Fruit fly (Drosophila melanogaster) whole organism, embryonic: ENCODE data around the gene CG18063.
A peak's percentile ranks its signal among the peaks of the same experiment; 100 is the strongest.

Experiments
- Adf1 ChIP-seq: fragments of 200-800 bp; sonication (Bioruptor generic); IDR thresholded peaks from 2 replicates; pipeline ENCODE4 v1.3.6; 2022; ENCODE audit warnings: missing biosample characterization, missing genetic modification characterization
- Antp ChIP-seq: fragments of 200-800 bp; sonication (Bioruptor generic); optimal IDR thresholded peaks from 3 replicates; lab custom pipeline; 2016; ENCODE audit warnings: missing biosample characterization, missing genetic modification characterization
- BtbVII ChIP-seq: fragments of 200-800 bp; sonication (Bioruptor generic); optimal IDR thresholded peaks from 3 replicates; lab custom pipeline; 2017; ENCODE audit warnings: missing biosample characterization, mild to moderate bottlenecking, missing genetic modification characterization
- CG10147 ChIP-seq: fragments of 200-800 bp; sonication (Bioruptor generic); optimal IDR thresholded peaks from 2 replicates; lab custom pipeline; 2019; ENCODE audit warnings: missing biosample characterization, mild to moderate bottlenecking, missing genetic modification characterization, moderate library complexity
- CG10267 ChIP-seq: fragments of 200-800 bp; sonication (Bioruptor generic); optimal IDR thresholded peaks from 2 replicates; lab custom pipeline; 2018; ENCODE audit warnings: missing biosample characterization, mild to moderate bottlenecking, missing genetic modification characterization, moderate library complexity
- CG11093 ChIP-seq: fragments of 200-800 bp; sonication (Bioruptor generic); IDR thresholded peaks from 3 replicates; pipeline ENCODE4 v1.3.6; 2022; ENCODE audit warnings: missing biosample characterization, missing genetic modification characterization
- CG11695 ChIP-seq: fragments of 200-800 bp; sonication (Bioruptor generic); IDR thresholded peaks from 3 replicates; pipeline ENCODE4 v1.3.6; 2022; ENCODE audit warnings: missing biosample characterization, missing genetic modification characterization
- CG12071 ChIP-seq: fragments of 200-800 bp; sonication (Bioruptor generic); optimal IDR thresholded peaks from 3 replicates; lab custom pipeline; 2018; ENCODE audit warnings: missing biosample characterization, mild to moderate bottlenecking, missing genetic modification characterization
- CG12104 ChIP-seq: fragments of 200-800 bp; sonication (Bioruptor generic); optimal IDR thresholded peaks from 3 replicates; lab custom pipeline; 2016; ENCODE audit warnings: missing biosample characterization, missing genetic modification characterization
- CG12155 ChIP-seq: fragments of 200-800 bp; sonication (Bioruptor generic); optimal IDR thresholded peaks from 3 replicates; lab custom pipeline; 2016; ENCODE audit warnings: missing biosample characterization, missing genetic modification characterization
- CG15073 ChIP-seq: fragments of 200-800 bp; sonication (Bioruptor generic); optimal IDR thresholded peaks from 2 replicates; lab custom pipeline; 2016; ENCODE audit warnings: missing biosample characterization, missing genetic modification characterization
- CG17568 ChIP-seq: fragments of 200-800 bp; sonication (Bioruptor generic); optimal IDR thresholded peaks from 2 replicates; lab custom pipeline; 2018; ENCODE audit warnings: missing biosample characterization, mild to moderate bottlenecking, missing genetic modification characterization, moderate library complexity
- CG17912 ChIP-seq: fragments of 200-800 bp; sonication (Bioruptor generic); optimal IDR thresholded peaks from 2 replicates; lab custom pipeline; 2018; ENCODE audit warnings: missing biosample characterization, mild to moderate bottlenecking, missing genetic modification characterization
- CG18011 ChIP-seq: fragments of 200-800 bp; sonication (Bioruptor generic); optimal IDR thresholded peaks from 2 replicates; lab custom pipeline; 2017; ENCODE audit warnings: missing biosample characterization, missing genetic modification characterization, mild to moderate bottlenecking, moderate library complexity, missing genotype
- CG18262 ChIP-seq: fragments of 200-800 bp; optimal IDR thresholded peaks from 3 replicates; lab custom pipeline; 2019; ENCODE audit warnings: missing biosample characterization, mild to moderate bottlenecking, missing genetic modification characterization, moderate library complexity
- CG2129 ChIP-seq: fragments of 200-800 bp; sonication (Bioruptor generic); IDR thresholded peaks from 2 replicates; pipeline ENCODE4 v1.3.6; 2022; ENCODE audit warnings: missing biosample characterization, missing genetic modification characterization; ENCODE audit not compliant: partially characterized antibody
- CG31224 ChIP-seq: fragments of 200-800 bp; sonication (Bioruptor generic); IDR thresholded peaks from 2 replicates; pipeline ENCODE4 v1.3.6; 2022; ENCODE audit warnings: missing biosample characterization, missing genetic modification characterization
- CG4282 ChIP-seq: fragments of 200-800 bp; sonication (Bioruptor generic); optimal IDR thresholded peaks from 2 replicates; lab custom pipeline; 2016; ENCODE audit warnings: missing biosample characterization, missing genetic modification characterization
- CG6175 ChIP-seq: fragments of 200-800 bp; sonication (Bioruptor generic); IDR thresholded peaks from 3 replicates; pipeline ENCODE4 v1.3.6; 2022; ENCODE audit warnings: missing biosample characterization, missing genetic modification characterization
- CG6854 ChIP-seq: fragments of 200-800 bp; sonication (Bioruptor generic); optimal IDR thresholded peaks from 3 replicates; lab custom pipeline; 2017; ENCODE audit warnings: missing biosample characterization, mild to moderate bottlenecking, missing genetic modification characterization
- CG7786 ChIP-seq: fragments of 200-800 bp; sonication (Bioruptor generic); optimal IDR thresholded peaks from 2 replicates; lab custom pipeline; 2016; ENCODE audit warnings: missing biosample characterization, missing genetic modification characterization
- CG9215 ChIP-seq: fragments of 200-800 bp; sonication (Bioruptor generic); IDR thresholded peaks from 2 replicates; pipeline ENCODE4 v1.3.6; 2022; ENCODE audit warnings: missing biosample characterization, missing genetic modification characterization
- Hey ChIP-seq: fragments of 200-800 bp; sonication (Bioruptor generic); optimal IDR thresholded peaks from 3 replicates; lab custom pipeline; 2018; ENCODE audit warnings: missing biosample characterization, mild to moderate bottlenecking, missing genetic modification characterization
- Kr ChIP-seq: fragments of 200-800 bp; sonication (Bioruptor generic); optimal IDR thresholded peaks from 2 replicates; lab custom pipeline; 2017; ENCODE audit warnings: missing biosample characterization, mild to moderate bottlenecking, missing genetic modification characterization
- Lhr ChIP-seq: fragments of 200-800 bp; sonication (Bioruptor generic); optimal IDR thresholded peaks from 3 replicates; lab custom pipeline; 2017; ENCODE audit warnings: mild to moderate bottlenecking, missing biosample characterization, missing genetic modification reagents, missing genetic modification characterization
- MBD-R2 ChIP-seq: fragments of 200-800 bp; sonication (Bioruptor generic); IDR thresholded peaks from 2 replicates; pipeline ENCODE4 v1.3.6; 2022; ENCODE audit warnings: missing biosample characterization, missing genetic modification characterization
- Myb ChIP-seq: fragments of 200-800 bp; sonication (Bioruptor generic); optimal IDR thresholded peaks from 2 replicates; lab custom pipeline; 2016; ENCODE audit warnings: missing biosample characterization, missing genetic modification characterization
- NC2α ChIP-seq: fragments of 200-800 bp; sonication (Bioruptor generic); optimal IDR thresholded peaks from 2 replicates; lab custom pipeline; 2016; ENCODE audit warnings: missing biosample characterization, missing genetic modification characterization
- Oaz ChIP-seq: fragments of 200-800 bp; sonication (Bioruptor generic); IDR thresholded peaks from 2 replicates; pipeline ENCODE4 v1.3.6; 2022; ENCODE audit warnings: missing biosample characterization, missing genetic modification characterization
- Side ChIP-seq: fragments of 200-800 bp; sonication (Bioruptor generic); optimal IDR thresholded peaks from 2 replicates; lab custom pipeline; 2016; ENCODE audit warnings: missing biosample characterization, missing genetic modification characterization
- Six4 ChIP-seq: fragments of 200-800 bp; sonication (Bioruptor generic); optimal IDR thresholded peaks from 2 replicates; lab custom pipeline; 2016; ENCODE audit warnings: missing biosample characterization, missing genetic modification characterization
- Sox100B ChIP-seq: fragments of 200-800 bp; sonication (Bioruptor generic); optimal IDR thresholded peaks from 3 replicates; lab custom pipeline; 2018; ENCODE audit warnings: missing biosample characterization, mild to moderate bottlenecking, missing genetic modification characterization
- abd-A ChIP-seq: fragments of 200-800 bp; sonication (Bioruptor generic); optimal IDR thresholded peaks from 3 replicates; lab custom pipeline; 2019; ENCODE audit warnings: missing biosample characterization, mild to moderate bottlenecking, missing genetic modification characterization, moderate library complexity
- ap ChIP-seq: fragments of 200-800 bp; sonication (Bioruptor generic); IDR thresholded peaks from 2 replicates; pipeline ENCODE4 v1.3.6; 2022; ENCODE audit warnings: missing biosample characterization, missing genetic modification characterization
- corto ChIP-seq: fragments of 200-800 bp; sonication (Bioruptor generic); optimal IDR thresholded peaks from 2 replicates; lab custom pipeline; 2016; ENCODE audit warnings: missing biosample characterization, mild to moderate bottlenecking, missing genetic modification characterization, moderate library complexity
- crol ChIP-seq: fragments of 200-800 bp; sonication (Bioruptor generic); IDR thresholded peaks from 2 replicates; pipeline ENCODE4 v1.3.6; 2022; ENCODE audit warnings: missing biosample characterization, missing genetic modification characterization
- dmrt11E ChIP-seq: fragments of 200-800 bp; sonication (Bioruptor generic); optimal IDR thresholded peaks from 3 replicates; lab custom pipeline; 2018; ENCODE audit warnings: missing biosample characterization, mild to moderate bottlenecking, missing genetic modification characterization, moderate library complexity
- dmrt99B ChIP-seq: fragments of 200-800 bp; sonication (Bioruptor generic); optimal IDR thresholded peaks from 2 replicates; lab custom pipeline; 2018; ENCODE audit warnings: missing biosample characterization, mild to moderate bottlenecking, missing genetic modification characterization, moderate library complexity
- dysf ChIP-seq: fragments of 200-800 bp; sonication (Bioruptor generic); IDR thresholded peaks from 3 replicates; pipeline ENCODE4 v1.3.6; 2022; ENCODE audit warnings: missing biosample characterization, missing genetic modification characterization
- esg ChIP-seq: fragments of 200-800 bp; sonication (Bioruptor generic); conservative IDR thresholded peaks from 2 replicates; pipeline ENCODE4 v1.3.6; 2022; ENCODE audit warnings: missing biosample characterization, missing genetic modification characterization
- her ChIP-seq: fragments of 200-800 bp; sonication (Bioruptor generic); optimal IDR thresholded peaks from 2 replicates; lab custom pipeline; 2016; ENCODE audit warnings: missing biosample characterization, missing genetic modification characterization
- mam ChIP-seq: fragments of 200-800 bp; sonication (Bioruptor generic); optimal IDR thresholded peaks from 3 replicates; lab custom pipeline; 2016; ENCODE audit warnings: missing biosample characterization, missing genetic modification characterization
- nmo ChIP-seq: fragments of 200-800 bp; sonication (Bioruptor generic); optimal IDR thresholded peaks from 2 replicates; lab custom pipeline; 2018; ENCODE audit warnings: missing biosample characterization, mild to moderate bottlenecking, missing genetic modification characterization, moderate library complexity
- ranshi ChIP-seq: fragments of 200-800 bp; sonication (Bioruptor generic); IDR thresholded peaks from 2 replicates; pipeline ENCODE4 v1.3.6; 2022; ENCODE audit warnings: missing biosample characterization, missing genetic modification characterization
- rib ChIP-seq: fragments of 200-800 bp; sonication (Bioruptor generic); IDR thresholded peaks from 2 replicates; pipeline ENCODE4 v1.3.6; 2022; ENCODE audit warnings: missing biosample characterization, missing genetic modification characterization
- ro ChIP-seq: fragments of 200-800 bp; sonication (Bioruptor generic); IDR thresholded peaks from 2 replicates; pipeline ENCODE4 v1.3.6; 2022; ENCODE audit warnings: missing biosample characterization, missing genetic modification characterization
- row ChIP-seq: fragments of 200-800 bp; sonication (Bioruptor generic); IDR thresholded peaks from 3 replicates; pipeline ENCODE4 v1.3.6; 2022; ENCODE audit warnings: missing biosample characterization, missing genetic modification characterization
- seq ChIP-seq: fragments of 200-800 bp; sonication (Bioruptor generic); IDR thresholded peaks from 2 replicates; pipeline ENCODE4 v1.3.6; 2022; ENCODE audit warnings: missing biosample characterization, missing genetic modification characterization
- wek ChIP-seq: fragments of 200-800 bp; sonication (Bioruptor generic); optimal IDR thresholded peaks from 3 replicates; lab custom pipeline; 2018; ENCODE audit warnings: missing biosample characterization, mild to moderate bottlenecking, missing genetic modification characterization, moderate library complexity
- wor ChIP-seq: fragments of 200-800 bp; sonication (Bioruptor generic); IDR thresholded peaks from 2 replicates; pipeline ENCODE4 v1.3.6; 2022; ENCODE audit warnings: missing biosample characterization, missing genetic modification characterization

Gene CG18063

DNA sequence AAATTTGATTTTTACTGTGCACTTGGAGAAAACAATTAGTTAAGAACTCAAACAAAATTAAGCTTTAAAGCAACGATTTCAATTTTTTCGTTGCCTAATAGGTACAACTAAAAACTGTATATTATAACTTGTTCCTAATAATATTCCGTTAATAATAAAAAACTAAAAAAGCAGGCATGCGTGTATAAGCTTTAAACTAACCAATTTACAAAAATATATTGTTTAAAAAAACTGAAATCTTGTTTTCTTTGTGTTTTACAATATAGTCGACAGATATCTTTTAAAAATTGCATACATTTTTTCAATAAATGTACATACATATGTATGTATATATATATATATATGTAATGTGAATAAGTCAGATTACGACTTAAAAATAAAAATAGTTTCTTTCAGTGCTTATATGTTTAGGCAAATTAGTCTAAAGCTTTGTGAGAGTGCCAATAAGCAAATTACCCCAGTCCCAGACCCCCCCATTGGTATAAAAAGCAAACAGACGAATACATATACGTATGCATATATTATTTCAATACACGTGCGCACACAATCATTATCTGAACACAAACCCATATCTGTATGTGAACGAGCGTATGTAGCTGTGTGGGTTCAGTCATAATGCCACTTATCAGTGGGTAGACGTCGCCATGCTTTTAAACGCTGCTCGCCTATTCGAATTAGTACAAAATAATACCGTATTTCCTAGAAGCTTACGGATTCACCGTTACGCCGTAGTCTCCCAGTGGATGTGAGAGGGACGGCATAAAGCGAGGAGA lies 44.6 kb upstream of the CG18063 start (continued):
- TF ChIP-seq CG10267 (tag; lab: Kevin White, UChicago) (peak; percentile 75), CG6175 (GFP tag; lab: Robert Waterston, UW) (no peak), esg (peak; percentile 42), wor (GFP tag; lab: Robert Waterston, UW) (peak; percentile 51; the same call in 1 of the 2 replicates), wek (GFP tag; lab: Kevin White, UChicago) (peak; percentile 62), Myb (GFP tag; lab: Kevin White, UChicago) (no peak), NC2α (GFP tag; lab: Kevin White, UChicago) (no peak), Oaz (GFP tag; lab: Robert Waterston, UW) (no peak), crol (GFP tag; lab: Robert Waterston, UW) (peak; percentile 66), rib (GFP tag; lab: Robert Waterston, UW) (peak; percentile 52; the same call in 1 of the 2 replicates), Six4 (GFP tag; lab: Kevin White, UChicago) (peak; percentile 56), CG12071 (GFP tag; lab: Kevin White, UChicago) (peak; percentile 66), corto (GFP tag; lab: Kevin White, UChicago) (no peak), CG4282 (GFP tag; lab: Kevin White, UChicago) (no peak), CG11093 (GFP tag; lab: Robert Waterston, UW) (0 out of 3 replicates have a peak, but pooled peaks have one; percentile 16), her (GFP tag; lab: Kevin White, UChicago) (no peak), Kr (GFP tag; lab: Kevin White, UChicago) (no peak), dysf (peak; percentile 76), CG11695 (peak; percentile 60; the same call in 2 of the 3 replicates), Antp (GFP tag; lab: Kevin White, UChicago) (no peak), CG15073 (GFP tag; lab: Kevin White, UChicago) (no peak), abd-A (peak; percentile 98), Hey (tag; lab: Kevin White, UChicago) (peak; percentile 56), CG9215 (GFP tag; lab: Robert Waterston, UW) (peak; percentile 49), ap (GFP tag; lab: Robert Waterston, UW) (peak; percentile 27; the same call in 1 of the 2 replicates), BtbVII (peak; percentile 47), CG6854 (GFP tag; lab: Kevin White, UChicago) (peak; percentile 55), Lhr (GFP tag; lab: Kevin White, UChicago) (no peak), Sox100B (GFP tag; lab: Kevin White, UChicago) (peak; percentile 94), CG17568 (GFP tag; lab: Kevin White, UChicago) (no peak), CG18262 (tag; lab: Kevin White, UChicago) (peak; percentile 95), CG12104 (GFP tag; lab: Kevin White, UChicago) (peak; percentile 78), ranshi (GFP tag; lab: Robert Waterston, UW) (no peak), CG10147 (GFP tag; lab: Kevin White, UChicago) (peak; percentile 66), CG12155 (no peak), Adf1 (GFP tag; lab: Robert Waterston, UW) (peak; percentile 58), mam (GFP tag; lab: Kevin White, UChicago) (no peak), row (GFP tag; lab: Robert Waterston, UW) (peak; percentile 70), seq (GFP tag; lab: Robert Waterston, UW) (no peak), CG18011 (GFP tag; lab: Kevin White, UChicago) (no peak), Side (GFP tag; lab: Kevin White, UChicago) (no peak), CG7786 (no peak), dmrt11E (tag; lab: Kevin White, UChicago) (peak; percentile 78), ro (GFP tag; lab: Robert Waterston, UW) (peak; percentile 41; the same call in 1 of the 2 replicates), dmrt99B (tag; lab: Kevin White, UChicago) (peak; percentile 86), CG2129 (GFP tag; lab: Robert Waterston, UW) (no peak), CG31224 (GFP tag; lab: Robert Waterston, UW) (peak; percentile 93; the same call in 1 of the 2 replicates), CG17912 (GFP tag; lab: Kevin White, UChicago) (peak; percentile 39), nmo (GFP tag; lab: Kevin White, UChicago) (peak; percentile 95), MBD-R2 (GFP tag; lab: Robert Waterston, UW) (no peak)
